Fruit fly (Drosophila melanogaster) whole organism, embryonic: ENCODE measurements around the gene Gfat2.
A peak's percentile ranks its signal among the peaks of the same experiment; 100 is the strongest.

Experiments
- Awh ChIP-seq: fragments of 200-800 bp; sonication (Bioruptor generic); IDR thresholded peaks from 2 replicates; pipeline ENCODE4, ENCODE4 v1.3.6; 2022; ENCODE audit warnings: missing biosample characterization, missing genetic modification characterization
- Blimp-1 ChIP-seq: fragments of 200-800 bp; sonication (Bioruptor generic); optimal IDR thresholded peaks from 3 replicates; lab custom pipeline; 2018; ENCODE audit warnings: missing biosample characterization, missing genetic modification characterization, mild to moderate bottlenecking, moderate library complexity, missing genetic modification reagents
- Bteb2 ChIP-seq: fragments of 200-800 bp; sonication (Bioruptor generic); optimal IDR thresholded peaks from 2 replicates; lab custom pipeline; 2016; ENCODE audit warnings: missing biosample characterization, missing genetic modification characterization
- CG10431 ChIP-seq: fragments of 200-800 bp; sonication (Bioruptor generic); optimal IDR thresholded peaks from 3 replicates; lab custom pipeline; 2018; ENCODE audit warnings: missing biosample characterization, mild to moderate bottlenecking, missing genetic modification characterization
- CG11398 ChIP-seq: fragments of 200-800 bp; sonication (Bioruptor generic); optimal IDR thresholded peaks from 2 replicates; lab custom pipeline; 2016; ENCODE audit warnings: missing biosample characterization, missing genetic modification characterization
- CG11723 ChIP-seq: fragments of 200-800 bp; sonication (Bioruptor generic); optimal IDR thresholded peaks from 2 replicates; lab custom pipeline; 2017; ENCODE audit warnings: missing biosample characterization, mild to moderate bottlenecking, missing genetic modification characterization
- CG14441 ChIP-seq: fragments of 200-800 bp; sonication (Bioruptor generic); IDR thresholded peaks from 2 replicates; pipeline ENCODE4 v1.3.6; 2022; ENCODE audit warnings: missing biosample characterization, missing genetic modification characterization
- CG14667 ChIP-seq: fragments of 200-800 bp; sonication (Bioruptor generic); IDR thresholded peaks from 2 replicates; pipeline ENCODE4 v1.3.6; 2022; ENCODE audit warnings: missing biosample characterization, missing genetic modification characterization
- CG1647 ChIP-seq: fragments of 200-800 bp; sonication (Bioruptor generic); optimal IDR thresholded peaks from 3 replicates; lab custom pipeline; 2016; ENCODE audit warnings: missing biosample characterization, missing genetic modification characterization
- CG17328 ChIP-seq: fragments of 200-800 bp; sonication (Bioruptor generic); IDR thresholded peaks from 2 replicates; pipeline ENCODE4 v1.3.6; 2022; ENCODE audit warnings: missing biosample characterization, missing genetic modification characterization
- CG1832 ChIP-seq: fragments of 200-800 bp; sonication (Bioruptor generic); optimal IDR thresholded peaks from 2 replicates; lab custom pipeline; 2017; ENCODE audit warnings: missing biosample characterization, mild to moderate bottlenecking, missing genetic modification characterization, inconsistent platforms
- CG2129 ChIP-seq: fragments of 200-800 bp; sonication (Bioruptor generic); IDR thresholded peaks from 2 replicates; pipeline ENCODE4 v1.3.6; 2022; ENCODE audit warnings: missing biosample characterization, missing genetic modification characterization; ENCODE audit not compliant: partially characterized antibody
- CG30020 ChIP-seq: fragments of 200-800 bp; optimal IDR thresholded peaks from 2 replicates; lab custom pipeline; 2019; ENCODE audit warnings: missing biosample characterization, mild to moderate bottlenecking, missing genetic modification characterization, moderate library complexity
- CG3163 ChIP-seq: fragments of 200-800 bp; sonication (Bioruptor generic); optimal IDR thresholded peaks from 3 replicates; lab custom pipeline; 2016; ENCODE audit warnings: missing biosample characterization, missing genetic modification characterization
- CG33557 ChIP-seq: fragments of 200-800 bp; sonication (Bioruptor generic); optimal IDR thresholded peaks from 2 replicates; lab custom pipeline; 2019; ENCODE audit warnings: missing biosample characterization, mild to moderate bottlenecking, missing genetic modification characterization, moderate library complexity
- CG6791 ChIP-seq: fragments of 200-800 bp; sonication (Bioruptor generic); IDR thresholded peaks from 3 replicates; pipeline ENCODE4 v1.3.6; 2022; ENCODE audit warnings: missing biosample characterization, missing genetic modification characterization; ENCODE audit not compliant: partially characterized antibody
- CG6813 ChIP-seq: fragments of 200-800 bp; sonication (Bioruptor generic); optimal IDR thresholded peaks from 2 replicates; lab custom pipeline; 2017; ENCODE audit warnings: missing biosample characterization, missing genetic modification characterization, mild to moderate bottlenecking, moderate library complexity, missing genetic modification reagents
- CG6854 ChIP-seq: fragments of 200-800 bp; sonication (Bioruptor generic); optimal IDR thresholded peaks from 3 replicates; lab custom pipeline; 2017; ENCODE audit warnings: missing biosample characterization, mild to moderate bottlenecking, missing genetic modification characterization
- CG7987 ChIP-seq: fragments of 200-800 bp; sonication (Bioruptor generic); optimal IDR thresholded peaks from 2 replicates; lab custom pipeline; 2018; ENCODE audit warnings: missing biosample characterization, mild to moderate bottlenecking, missing genetic modification characterization, moderate library complexity
- CG8478 ChIP-seq: fragments of >200 bp; optimal IDR thresholded peaks from 2 replicates; lab custom pipeline; 2018
- CG8944 ChIP-seq: fragments of 200-800 bp; sonication (Bioruptor generic); optimal IDR thresholded peaks from 3 replicates; lab custom pipeline; 2016; ENCODE audit warnings: missing biosample characterization, missing genetic modification characterization
- CG9437 ChIP-seq: fragments of 200-800 bp; sonication (Bioruptor generic); optimal IDR thresholded peaks from 2 replicates; lab custom pipeline; 2018; ENCODE audit warnings: missing biosample characterization, mild to moderate bottlenecking, missing genetic modification characterization
- CG9817 ChIP-seq: fragments of 200-800 bp; sonication (Bioruptor generic); optimal IDR thresholded peaks from 2 replicates; lab custom pipeline; 2018; ENCODE audit warnings: missing biosample characterization, mild to moderate bottlenecking, missing genetic modification characterization, moderate library complexity
- Dfd ChIP-seq, 2 experiments: fragments of >200 bp; optimal IDR thresholded peaks; 2 replicates each; lab custom pipeline; 2017; ENCODE audit warnings: missing biosample characterization in 2 of 2, missing genetic modification characterization in 2 of 2
- Dll ChIP-seq: fragments of 200-800 bp; sonication (Bioruptor generic); IDR thresholded peaks from 4 replicates; pipeline ENCODE4 v1.3.6; 2022; ENCODE audit warnings: missing biosample characterization, missing genetic modification characterization; ENCODE audit not compliant: partially characterized antibody
- E2f1 ChIP-seq: fragments of 200-800 bp; sonication (Bioruptor generic); IDR thresholded peaks from 2 replicates; pipeline ENCODE4 v1.3.6; 2022; ENCODE audit warnings: missing biosample characterization, missing genetic modification characterization
- ERR ChIP-seq: fragments of 200-800 bp; sonication (Bioruptor generic); optimal IDR thresholded peaks from 2 replicates; lab custom pipeline; 2016; ENCODE audit warnings: missing biosample characterization, missing genetic modification characterization
- Hey ChIP-seq: fragments of 200-800 bp; sonication (Bioruptor generic); optimal IDR thresholded peaks from 3 replicates; lab custom pipeline; 2018; ENCODE audit warnings: missing biosample characterization, mild to moderate bottlenecking, missing genetic modification characterization
- HmgZ ChIP-seq: fragments of 200-800 bp; sonication (Bioruptor generic); optimal IDR thresholded peaks from 2 replicates; lab custom pipeline; 2018; ENCODE audit warnings: missing biosample characterization, mild to moderate bottlenecking, missing genetic modification characterization
- YL-1 ChIP-seq: fragments of 200-800 bp; sonication (Bioruptor generic); optimal IDR thresholded peaks from 3 replicates; lab custom pipeline; 2017; ENCODE audit warnings: missing biosample characterization, mild to moderate bottlenecking, missing genetic modification characterization
- ac ChIP-seq: fragments of 200-800 bp; sonication (Bioruptor generic); optimal IDR thresholded peaks from 3 replicates; lab custom pipeline; 2017; ENCODE audit warnings: missing biosample characterization, mild to moderate bottlenecking, missing genetic modification characterization
- az2 ChIP-seq: fragments of 200-800 bp; sonication (Bioruptor generic); optimal IDR thresholded peaks from 3 replicates; lab custom pipeline; 2016; ENCODE audit warnings: missing biosample characterization, missing genetic modification characterization
- cas ChIP-seq: fragments of 200-800 bp; sonication (Bioruptor generic); IDR thresholded peaks from 2 replicates; pipeline ENCODE4 v1.3.6; 2022; ENCODE audit warnings: missing biosample characterization, missing genetic modification characterization
- disco-r ChIP-seq: fragments of 200-800 bp; sonication (Bioruptor generic); optimal IDR thresholded peaks from 2 replicates; lab custom pipeline; 2016; ENCODE audit warnings: missing biosample characterization, missing genetic modification characterization
- emc ChIP-seq: fragments of 200-800 bp; sonication (Bioruptor generic); optimal IDR thresholded peaks from 2 replicates; lab custom pipeline; 2016; ENCODE audit warnings: missing biosample characterization, missing genetic modification characterization
- en ChIP-seq: fragments of 200-800 bp; sonication (Bioruptor generic); optimal IDR thresholded peaks from 2 replicates; lab custom pipeline; 2016; ENCODE audit warnings: missing biosample characterization, missing genetic modification characterization
- exex ChIP-seq: fragments of 200-800 bp; sonication (Bioruptor generic); optimal IDR thresholded peaks from 4 replicates; lab custom pipeline; 2018; ENCODE audit warnings: missing biosample characterization, mild to moderate bottlenecking, missing genetic modification characterization, moderate library complexity
- fd64A ChIP-seq: fragments of 200-800 bp; sonication (Bioruptor generic); optimal IDR thresholded peaks from 3 replicates; lab custom pipeline; 2018; ENCODE audit warnings: missing biosample characterization, mild to moderate bottlenecking, missing genetic modification characterization
- gro ChIP-seq: fragments of 200-800 bp; sonication (Bioruptor generic); optimal IDR thresholded peaks from 2 replicates; lab custom pipeline; 2016; ENCODE audit warnings: missing biosample characterization, missing genetic modification characterization
- lab ChIP-seq: fragments of 200-800 bp; sonication (Bioruptor generic); optimal IDR thresholded peaks from 3 replicates; lab custom pipeline; 2017; ENCODE audit warnings: missing biosample characterization, missing genetic modification characterization, mild to moderate bottlenecking, moderate library complexity, missing genetic modification reagents
- org-1 ChIP-seq: fragments of 200-800 bp; sonication (Bioruptor generic); optimal IDR thresholded peaks from 2 replicates; lab custom pipeline; 2017; ENCODE audit warnings: missing biosample characterization, missing genetic modification characterization
- pnt ChIP-seq: fragments of 200-800 bp; sonication (Bioruptor generic); optimal IDR thresholded peaks from 3 replicates; lab custom pipeline; 2016; ENCODE audit warnings: missing biosample characterization, missing genetic modification characterization
- prd ChIP-seq, 3 experiments: fragments of >200 bp in 2 of 3; fragments of 200-800 bp in 1 of 3; sonication (Bioruptor generic) in 1 of 3; optimal IDR thresholded peaks in 2 of 3; IDR thresholded peaks in 1 of 3; 2 replicates in 2 of 3; 3 replicates in 1 of 3; pipeline versions ENCODE4 v1.3.6 to Lab custom; 2017 to 2022; ENCODE audit warnings: missing biosample characterization in 1 of 3, missing genetic modification characterization in 1 of 3
- pzg ChIP-seq: fragments of 200-800 bp; sonication (Bioruptor generic); optimal IDR thresholded peaks from 3 replicates; lab custom pipeline; 2018; ENCODE audit warnings: missing biosample characterization, mild to moderate bottlenecking, missing genetic modification characterization, moderate library complexity
- run ChIP-seq: fragments of 200-800 bp; sonication (Bioruptor generic); optimal IDR thresholded peaks from 3 replicates; lab custom pipeline; 2018; ENCODE audit warnings: missing biosample characterization, mild to moderate bottlenecking, missing genetic modification characterization
- sens ChIP-seq: fragments of 200-800 bp; sonication (Bioruptor generic); peaks from one replicate; lab custom pipeline; 2016; ENCODE audit warnings: missing biosample characterization, missing genetic modification characterization
- sima ChIP-seq: fragments of 200-800 bp; sonication (Bioruptor generic); optimal IDR thresholded peaks from 2 replicates; lab custom pipeline; 2016; ENCODE audit warnings: missing biosample characterization, missing genetic modification characterization
- tx ChIP-seq: fragments of 200-800 bp; sonication (Bioruptor generic); optimal IDR thresholded peaks from 2 replicates; lab custom pipeline; 2016; ENCODE audit warnings: missing biosample characterization, missing genetic modification characterization
- vnd ChIP-seq: fragments of 200-800 bp; sonication (Bioruptor generic); IDR thresholded peaks from 3 replicates; pipeline ENCODE4 v1.3.6; 2022; ENCODE audit warnings: missing biosample characterization, missing genetic modification characterization; ENCODE audit not compliant: partially characterized antibody
- wek ChIP-seq: fragments of 200-800 bp; sonication (Bioruptor generic); optimal IDR thresholded peaks from 3 replicates; lab custom pipeline; 2018; ENCODE audit warnings: missing biosample characterization, mild to moderate bottlenecking, missing genetic modification characterization, moderate library complexity

The Gfat2 gene

dm6 chr3R:28332137-28332671, 7.4 kb downstream of the Gfat2 start (continued):
- TF ChIP-seq CG17328 (peak; percentile 61), Awh (GFP tag; lab: Robert Waterston, UW) (peak; percentile 20; the same call in 1 of the 2 replicates), fd64A (GFP tag; lab: Kevin White, UChicago) (no peak), E2f1 (GFP tag; lab: Robert Waterston, UW) (peak; percentile 55; the same call in 1 of the 2 replicates), en (GFP tag; lab: Kevin White, UChicago) (peak; percentile 14), CG6813 (peak; percentile 25), CG1832 (GFP tag; lab: Kevin White, UChicago) (no peak), CG14667 (GFP tag; lab: Robert Waterston, UW) (peak; percentile 21; the same call in 1 of the 2 replicates), Bteb2 (GFP tag; lab: Kevin White, UChicago) (peak; percentile 47), CG14441 (GFP tag; lab: Robert Waterston, UW) (peak; percentile 76), CG2129 (no peak), Dll (GFP tag; lab: Robert Waterston, UW) (no peak), ERR (GFP tag; lab: Kevin White, UChicago) (no peak), Blimp-1 (GFP tag; lab: Kevin White, UChicago) (peak; percentile 32), HmgZ (tag; lab: Kevin White, UChicago) (peak; percentile 51), CG9817 (peak; percentile 41), prd (optimal IDR thresholded peaks at IDR 0.05; lab: Kevin White, UChicago) (no peak), prd (GFP tag; IDR thresholded peaks at IDR 0.05; lab: Robert Waterston, UW) (peak; percentile 63; the same call in 2 of the 3 replicates), pzg (GFP tag; lab: Kevin White, UChicago) (no peak), exex (tag; lab: Kevin White, UChicago) (peak; percentile 11), CG7987 (GFP tag; lab: Kevin White, UChicago) (peak; percentile 34), CG8944 (GFP tag; lab: Kevin White, UChicago) (peak; percentile 19), az2 (GFP tag; lab: Kevin White, UChicago) (peak; percentile 47), vnd (GFP tag; lab: Robert Waterston, UW) (no peak), CG11723 (GFP tag; lab: Kevin White, UChicago) (peak; percentile 10), pnt (GFP tag; lab: Kevin White, UChicago) (peak; percentile 3), gro (GFP tag; lab: Kevin White, UChicago) (peak; percentile 60), lab (peak; percentile 73), sima (GFP tag; lab: Kevin White, UChicago) (peak; percentile 13), emc (peak; percentile 12), CG11398 (GFP tag; lab: Kevin White, UChicago) (no peak), CG30020 (tag; lab: Kevin White, UChicago) (no peak), sens (GFP tag; lab: Kevin White, UChicago) (peak; percentile 89), ac (no peak), Hey (no peak), run (tag; lab: Kevin White, UChicago) (no peak), org-1 (peak; percentile 56), cas (no peak), CG6854 (GFP tag; lab: Kevin White, UChicago) (no peak), CG9437 (GFP tag; lab: Kevin White, UChicago) (peak; percentile 31), YL-1 (GFP tag; lab: Kevin White, UChicago) (no peak), CG3163 (GFP tag; lab: Kevin White, UChicago) (no peak), CG1647 (GFP tag; lab: Kevin White, UChicago) (peak; percentile 17), CG8478 (lab: Kevin White, UChicago) (no peak), CG10431 (GFP tag; lab: Kevin White, UChicago) (no peak), CG33557 (GFP tag; lab: Kevin White, UChicago) (no peak), wek (GFP tag; lab: Kevin White, UChicago) (no peak), disco-r (peak; percentile 24), tx (GFP tag; lab: Kevin White, UChicago) (peak; percentile 39), Dfd (GFP tag; optimal IDR thresholded peaks at IDR 0.05; lab: Kevin White, UChicago) (no peak), CG6791 (GFP tag; lab: Robert Waterston, UW) (no peak)
